Fruit fly (Drosophila melanogaster) whole organism, embryonic: ENCODE results near the gene Cmtr1.

Source experiments
- CG16779 ChIP-seq: fragments of 200-800 bp; sonication (Bioruptor generic); IDR thresholded peaks from 2 replicates; pipeline ENCODE4 v1.3.6; 2022; ENCODE audit warnings: missing biosample characterization, missing genetic modification characterization
- Doc2 ChIP-seq: fragments of 200-800 bp; sonication (Bioruptor generic); IDR thresholded peaks from 2 replicates; pipeline ENCODE4 v1.3.6; 2022; ENCODE audit warnings: missing biosample characterization, missing genetic modification characterization
- ERR ChIP-seq: fragments of 200-800 bp; sonication (Bioruptor generic); optimal IDR thresholded peaks from 2 replicates; lab custom pipeline; 2016; ENCODE audit warnings: missing biosample characterization, missing genetic modification characterization
- Max ChIP-seq: fragments of 200-800 bp; sonication (Bioruptor generic); optimal IDR thresholded peaks from 2 replicates; lab custom pipeline; 2016; ENCODE audit warnings: missing biosample characterization, mild to moderate bottlenecking, missing genetic modification characterization
- Xbp1 ChIP-seq: fragments of 200-800 bp; sonication (Bioruptor generic); optimal IDR thresholded peaks from 3 replicates; lab custom pipeline; 2016; ENCODE audit warnings: missing biosample characterization, mild to moderate bottlenecking, missing genetic modification characterization
- btn ChIP-seq: fragments of 200-800 bp; sonication (Bioruptor generic); optimal IDR thresholded peaks from 2 replicates; lab custom pipeline; 2016; ENCODE audit warnings: missing biosample characterization, missing genetic modification characterization
- croc ChIP-seq: fragments of 200-800 bp; sonication (Bioruptor generic); conservative IDR thresholded peaks from 3 replicates; pipeline ENCODE4 v1.3.6; 2022; ENCODE audit warnings: missing biosample characterization, missing genetic modification characterization
- eve ChIP-seq, 2 experiments: fragments of >200 bp; optimal IDR thresholded peaks; 2 replicates each; lab custom pipeline; 2017; ENCODE audit warnings: missing biosample characterization in 2 of 2, missing genetic modification characterization in 2 of 2
- seq ChIP-seq: fragments of 200-800 bp; sonication (Bioruptor generic); IDR thresholded peaks from 2 replicates; pipeline ENCODE4 v1.3.6; 2022; ENCODE audit warnings: missing biosample characterization, missing genetic modification characterization

DNA sequence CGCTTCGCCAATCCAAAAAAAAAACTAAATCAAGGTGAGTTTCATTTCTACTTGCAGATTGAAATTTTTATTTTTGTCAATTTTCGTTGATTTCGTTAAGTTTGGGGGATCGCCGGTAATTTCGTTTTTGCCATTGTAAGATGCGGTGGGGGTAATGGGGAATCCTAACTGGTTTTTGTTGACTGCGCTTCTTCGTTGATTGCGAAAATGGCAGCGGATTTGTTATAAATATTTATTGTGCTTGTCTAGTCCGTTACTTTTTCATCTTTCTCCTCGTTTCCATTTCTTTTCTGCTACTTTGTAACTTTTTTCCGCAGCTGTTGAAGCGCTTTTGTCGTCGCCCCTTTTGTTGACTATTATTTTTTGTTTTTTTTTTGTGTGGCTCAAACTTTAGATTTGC is 5.4 kb upstream of the Cmtr1 start:
- TF ChIP-seq seq (GFP tag; lab: Robert Waterston, UW) (no peak), Xbp1 (no peak), Max (no peak), ERR (GFP tag; lab: Kevin White, UChicago) (no peak), eve (GFP tag; optimal IDR thresholded peaks at IDR 0.05; lab: Kevin White, UChicago) (no peak), Doc2 (GFP tag; lab: Robert Waterston, UW) (no peak), btn (GFP tag; lab: Kevin White, UChicago) (no peak), croc (GFP tag; lab: Robert Waterston, UW) (no peak), CG16779 (GFP tag; lab: Robert Waterston, UW) (no peak)
